Fruit fly (Drosophila melanogaster): ENCODE measurements around the gene CG18596.

Gene CG18596

DNA sequence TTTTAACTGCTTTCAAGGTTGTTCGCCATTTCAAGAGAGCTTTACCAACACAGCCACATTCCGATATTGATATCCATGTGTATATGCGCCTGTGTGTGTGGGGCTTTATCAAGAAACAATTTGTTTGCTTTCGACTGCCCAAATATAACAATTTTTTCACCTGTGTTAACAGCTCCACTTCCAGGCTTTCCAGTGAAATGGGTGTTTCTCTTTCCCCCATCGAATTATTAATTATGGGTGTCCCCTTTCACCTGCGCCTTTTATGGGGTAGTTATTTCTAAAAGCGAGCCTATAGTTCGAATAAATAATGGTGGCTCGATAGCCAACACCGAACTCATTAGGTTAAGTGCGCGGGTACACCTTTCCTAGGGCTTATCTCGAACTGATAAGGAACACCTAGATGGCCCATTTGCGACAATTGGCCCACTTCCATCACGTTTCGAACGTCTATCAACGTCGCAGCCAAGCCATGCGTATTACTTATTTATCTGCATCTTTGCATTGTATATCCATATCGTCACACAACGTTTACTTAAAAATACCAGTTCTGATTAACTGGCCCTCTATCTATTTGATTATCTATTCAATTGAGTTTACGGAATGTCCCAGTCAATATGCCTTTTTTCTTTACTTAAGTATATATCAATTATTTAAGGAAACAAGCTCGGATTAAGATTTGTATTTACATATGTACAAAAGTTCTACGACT, 36.3 kb downstream of the CG18596 start:
- no peak for TF ChIP-seq EcR (GFP tag; optimal IDR thresholded peaks at IDR 0.05)
- no peak for TF ChIP-seq Dll (optimal IDR thresholded peaks at IDR 0.05)
- no peak for TF ChIP-seq pan (optimal IDR thresholded peaks at IDR 0.05)
- no peak for TF ChIP-seq usp (GFP tag; optimal IDR thresholded peaks at IDR 0.05)
- no peak for TF ChIP-seq CG8478 (optimal IDR thresholded peaks at IDR 0.05)
- TF ChIP-seq psq (optimal IDR thresholded peaks at IDR 0.05), result no peak

- TF ChIP-seq EcR (GFP tag; optimal IDR thresholded peaks at IDR 0.05), result no peak
- no peak for TF ChIP-seq CG8478 (optimal IDR thresholded peaks at IDR 0.05)
- no peak for TF ChIP-seq usp (GFP tag; optimal IDR thresholded peaks at IDR 0.05)
- TF ChIP-seq Dll (optimal IDR thresholded peaks at IDR 0.05), result no peak
- no peak for TF ChIP-seq pan (optimal IDR thresholded peaks at IDR 0.05)
- no peak for TF ChIP-seq psq (optimal IDR thresholded peaks at IDR 0.05)
These were observed 45.2 kb downstream of the CG18596 start, which contains the start of the genes Nop56 and mats for dm6 chr3R:22420911-22421310. Nop56 (minus strand) TSS chr3R:22421068. mats (plus strand) TSS chr3R:22421161.

DNA sequence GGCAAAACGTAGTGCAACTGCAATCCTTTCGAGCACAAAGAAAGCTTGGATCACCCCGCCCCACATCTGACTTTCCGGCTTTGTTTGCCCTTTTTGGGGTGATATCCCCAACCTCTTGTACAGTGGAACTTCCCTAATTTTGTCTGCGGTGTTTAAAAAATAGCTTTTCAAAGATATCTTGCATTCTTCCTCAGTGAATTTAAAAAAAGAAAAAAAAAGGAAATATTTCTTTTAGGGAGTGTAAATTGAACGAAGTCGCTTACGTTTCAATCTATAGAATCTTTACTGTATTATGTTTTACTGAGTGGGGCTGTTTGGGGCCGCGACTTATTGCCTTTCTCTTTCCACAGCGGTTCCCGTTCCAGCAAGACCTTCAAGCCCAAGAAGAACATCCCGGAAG, 45.9 kb downstream of the CG18596 start:
- TF ChIP-seq pan (optimal IDR thresholded peaks at IDR 0.05) (no peak), CG8478 (optimal IDR thresholded peaks at IDR 0.05) (no peak), psq (optimal IDR thresholded peaks at IDR 0.05) (no peak), usp (GFP tag; optimal IDR thresholded peaks at IDR 0.05) (no peak), Dll (optimal IDR thresholded peaks at IDR 0.05) (no peak), EcR (GFP tag; optimal IDR thresholded peaks at IDR 0.05) (no peak)

- TF ChIP-seq usp (GFP tag; optimal IDR thresholded peaks at IDR 0.05), result no peak
- TF ChIP-seq Dll (optimal IDR thresholded peaks at IDR 0.05), result no peak
- TF ChIP-seq psq (optimal IDR thresholded peaks at IDR 0.05), result no peak
- TF ChIP-seq CG8478 (optimal IDR thresholded peaks at IDR 0.05), result no peak
- TF ChIP-seq pan (optimal IDR thresholded peaks at IDR 0.05), result no peak
- TF ChIP-seq EcR (GFP tag; optimal IDR thresholded peaks at IDR 0.05), result no peak
These were observed 48.3 kb downstream of the CG18596 start for dm6 chr3R:22423996-22424395.

DNA sequence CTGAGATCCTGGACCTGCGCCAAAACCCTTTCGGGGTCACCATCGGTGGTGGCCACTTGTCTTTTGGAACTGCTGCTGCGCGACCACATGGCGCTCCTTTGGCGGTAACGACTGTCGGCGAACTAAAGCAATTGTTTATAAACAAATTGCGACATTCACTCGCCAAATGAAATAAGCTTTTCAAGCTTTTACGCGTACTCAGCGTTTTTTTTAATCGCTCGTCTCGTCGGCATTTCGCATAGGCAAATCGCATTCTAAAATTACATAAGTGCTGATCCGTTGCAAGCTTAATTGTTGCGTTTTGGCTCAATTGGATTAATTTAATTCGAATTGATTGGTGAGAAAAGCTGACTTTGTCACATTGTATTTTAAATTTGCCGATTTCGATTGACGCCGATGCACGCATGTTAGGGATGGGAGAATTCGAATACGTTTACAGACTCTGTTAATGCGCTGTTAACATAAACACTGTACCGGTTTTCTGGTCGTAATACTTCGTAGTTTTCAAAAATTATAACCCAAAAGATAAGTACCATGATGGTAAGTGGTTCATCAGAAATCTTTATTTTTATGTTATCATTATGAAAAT, 49.0 kb downstream of the CG18596 start, which contains the start of gene pinta:
Gene pinta (minus strand): TSS at position 328 of the 589 bp plus-strand sequence.
- TF ChIP-seq Dll (optimal IDR thresholded peaks at IDR 0.05) (no peak), usp (GFP tag; optimal IDR thresholded peaks at IDR 0.05) (no peak), CG8478 (optimal IDR thresholded peaks at IDR 0.05) (no peak), pan (optimal IDR thresholded peaks at IDR 0.05) (no peak), psq (optimal IDR thresholded peaks at IDR 0.05) (no peak), EcR (GFP tag; optimal IDR thresholded peaks at IDR 0.05) (no peak)
